Worm (Caenorhabditis elegans): ENCODE results near the gene flp-6.

DNA sequence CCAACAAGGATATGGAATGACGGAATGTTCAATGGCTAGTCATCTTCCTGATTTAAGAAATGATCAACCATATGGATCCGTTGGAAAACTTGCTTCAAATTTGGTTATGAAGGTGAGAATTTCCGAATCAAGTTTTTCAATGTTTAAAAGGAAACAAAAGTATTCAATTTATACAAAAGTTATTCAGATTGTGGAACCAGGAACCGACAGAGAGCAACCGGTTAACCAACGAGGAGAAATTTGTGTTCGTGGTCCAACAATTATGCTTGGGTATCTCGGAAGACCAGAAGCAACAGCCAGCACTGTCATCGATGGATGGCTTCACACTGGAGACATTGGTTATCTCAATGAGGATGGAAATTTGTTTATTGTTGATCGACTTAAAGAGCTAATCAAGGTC lies 37.8 kb downstream of the flp-6 start:
- no peak for TF ChIP-seq pqm-1 (tag; optimal IDR thresholded peaks at IDR 0.05)
- TF ChIP-seq nhr-12 (tag; optimal IDR thresholded peaks at IDR 0.05): no peak
